Fruit fly (Drosophila melanogaster) whole organism, pupa: ENCODE data around the gene CG42269.

ENCODE experiments used
- CG32121 ChIP-seq: fragments of 200-800 bp; sonication (Bioruptor generic); IDR thresholded peaks from 2 replicates; pipeline ENCODE4 v1.3.6; 2022; ENCODE audit warnings: missing biosample characterization, missing genetic modification characterization
- CG34367 ChIP-seq: fragments of 200-800 bp; sonication (Bioruptor generic); optimal IDR thresholded peaks from 2 replicates; lab custom pipeline; 2018; ENCODE audit warnings: missing biosample characterization, mild to moderate bottlenecking, missing genetic modification characterization
- CG4496 ChIP-seq: fragments of 200-800 bp; sonication (Bioruptor generic); IDR thresholded peaks from 3 replicates; pipeline ENCODE4 v1.3.6; 2022; ENCODE audit warnings: missing biosample characterization, missing genetic modification characterization
- CG8301 ChIP-seq: fragments of 200-800 bp; sonication (Bioruptor generic); optimal IDR thresholded peaks from 2 replicates; lab custom pipeline; 2018; ENCODE audit warnings: missing biosample characterization, mild to moderate bottlenecking, missing genetic modification characterization
- Ets98B ChIP-seq: fragments of 200-800 bp; sonication (Bioruptor generic); IDR thresholded peaks from 2 replicates; pipeline ENCODE4 v1.3.6; 2022; ENCODE audit warnings: missing biosample characterization, missing genetic modification characterization
- Pif1B ChIP-seq: fragments of 200-800 bp; sonication (Bioruptor generic); optimal IDR thresholded peaks from 3 replicates; lab custom pipeline; 2016; ENCODE audit warnings: missing biosample characterization, missing genetic modification characterization
- fd96Ca ChIP-seq: fragments of 200-800 bp; sonication (Bioruptor generic); IDR thresholded peaks from 3 replicates; pipeline ENCODE4 v1.3.6; 2022; ENCODE audit warnings: missing biosample characterization, missing genetic modification characterization
- gl ChIP-seq: fragments of 200-800 bp; sonication (Bioruptor generic); optimal IDR thresholded peaks from 2 replicates; lab custom pipeline; 2018; ENCODE audit warnings: missing biosample characterization, mild to moderate bottlenecking, missing genetic modification characterization

dm6 chr3L:6115505-6115904, 49.4 kb downstream of the CG42269 start:
- TF ChIP-seq CG8301 (tag; lab: Kevin White, UChicago): no peak
- TF ChIP-seq CG34367 (tag; lab: Kevin White, UChicago): no peak
- TF ChIP-seq Pif1B (GFP tag; lab: Kevin White, UChicago): no peak
- TF ChIP-seq gl (tag; lab: Kevin White, UChicago): no peak
- no peak for TF ChIP-seq Ets98B
- no peak for TF ChIP-seq fd96Ca (GFP tag; lab: Robert Waterston, UW)
- no peak for TF ChIP-seq CG32121
- TF ChIP-seq CG4496 (GFP tag; lab: Robert Waterston, UW): no peak
